Fruit fly (Drosophila melanogaster): ENCODE data around the gene Npc2h.
A peak's percentile ranks its signal among the peaks of the same experiment; 100 is the strongest.

Gene Npc2h

dm6 chr3R:30722374-30722773 lies 23.7 kb downstream of the Npc2h start (continued):
- TF ChIP-seq cas (GFP tag; IDR thresholded peaks at IDR 0.05), result no peak
- no peak for TF ChIP-seq psq (GFP tag; optimal IDR thresholded peaks at IDR 0.05)
- TF ChIP-seq ind (GFP tag; optimal IDR thresholded peaks at IDR 0.05), result no peak
- TF ChIP-seq CG11504 (tag; optimal IDR thresholded peaks at IDR 0.05), result peak; percentile 25
- TF ChIP-seq row (GFP tag; IDR thresholded peaks at IDR 0.05), result peak; percentile 33; the same call in 1 of the 3 replicates
- TF ChIP-seq Atf3 (GFP tag; optimal IDR thresholded peaks at IDR 0.05), result no peak
- no peak for TF ChIP-seq MESR4 (GFP tag; optimal IDR thresholded peaks at IDR 0.05)
- no peak for TF ChIP-seq CG6254 (GFP tag; optimal IDR thresholded peaks at IDR 0.05)
- no peak for TF ChIP-seq PHDP (tag; optimal IDR thresholded peaks at IDR 0.05)
- TF ChIP-seq cg (GFP tag; optimal IDR thresholded peaks at IDR 0.05), result no peak
- TF ChIP-seq H2.0 (GFP tag; IDR thresholded peaks at IDR 0.05), result 0 out of 2 replicates have a peak, but pooled peaks have one; percentile 8
- TF ChIP-seq Chrac-16 (GFP tag; optimal IDR thresholded peaks at IDR 0.05), result no peak
- no peak for TF ChIP-seq CG3847 (GFP tag; IDR thresholded peaks at IDR 0.05)
- TF ChIP-seq dmrt99B (tag; optimal IDR thresholded peaks at IDR 0.05), result peak; percentile 9
- no peak for TF ChIP-seq chif (GFP tag; optimal IDR thresholded peaks at IDR 0.05)
- TF ChIP-seq Adf1 (GFP tag; IDR thresholded peaks at IDR 0.05), result no peak
- peak; percentile 21; the same call in 1 of the 2 replicates for TF ChIP-seq Ptx1 (GFP tag; IDR thresholded peaks at IDR 0.05)
- TF ChIP-seq Hr3 (GFP tag; optimal IDR thresholded peaks at IDR 0.05), result no peak
- TF ChIP-seq CG17186 (GFP tag; optimal IDR thresholded peaks at IDR 0.05), result no peak
- TF ChIP-seq CG17802 (tag; optimal IDR thresholded peaks at IDR 0.05), result no peak
- TF ChIP-seq CG6813 (GFP tag; optimal IDR thresholded peaks at IDR 0.05), result no peak
- TF ChIP-seq p53 (GFP tag; optimal IDR thresholded peaks at IDR 0.05), result no peak
- TF ChIP-seq Ets65A (GFP tag), result peak; percentile 57
- no peak for TF ChIP-seq fu2 (GFP tag; optimal IDR thresholded peaks at IDR 0.05)
- no peak for TF ChIP-seq Oaz (GFP tag; IDR thresholded peaks at IDR 0.05)
- TF ChIP-seq HLH3B (GFP tag; IDR thresholded peaks at IDR 0.05), result no peak
- no peak for TF ChIP-seq CG13296 (GFP tag; optimal IDR thresholded peaks at IDR 0.05)
- no peak for TF ChIP-seq CG8281 (tag; optimal IDR thresholded peaks at IDR 0.05)
- TF ChIP-seq CG4424 (GFP tag; optimal IDR thresholded peaks at IDR 0.05), result no peak
- no peak for TF ChIP-seq esg (GFP tag; conservative IDR thresholded peaks at IDR 0.05)
- TF ChIP-seq CG10462 (GFP tag; optimal IDR thresholded peaks at IDR 0.05), result no peak

- 0 out of 2 replicates have a peak, but pooled peaks have one; percentile 21 for TF ChIP-seq CG17328 (GFP tag; IDR thresholded peaks at IDR 0.05)
- TF ChIP-seq CG10979 (tag; optimal IDR thresholded peaks at IDR 0.05), result peak; percentile 5
- peak; percentile 22; the same call in 1 of the 2 replicates for TF ChIP-seq Xrp1 (GFP tag; IDR thresholded peaks at IDR 0.05)
- peak in 1 of 2 experiments; percentile 4 for TF ChIP-seq bsh (GFP tag; optimal IDR thresholded peaks at IDR 0.05)
- TF ChIP-seq sens (GFP tag), result peak; percentile 58
- TF ChIP-seq Rx (GFP tag; IDR thresholded peaks at IDR 0.05), result no peak
- TF ChIP-seq CG2712 (tag; optimal IDR thresholded peaks at IDR 0.05), result peak; percentile 6
- TF ChIP-seq Ets65A (GFP tag), result peak; percentile 92
- TF ChIP-seq dmrt11E (tag; optimal IDR thresholded peaks at IDR 0.05), result peak; percentile 27
- TF ChIP-seq CG33213 (GFP tag; optimal IDR thresholded peaks at IDR 0.05), result no peak
- peak; percentile 6 for TF ChIP-seq nmo (GFP tag; optimal IDR thresholded peaks at IDR 0.05)
- peak; percentile 6 for TF ChIP-seq gem (tag; optimal IDR thresholded peaks at IDR 0.05)
- no peak for TF ChIP-seq CG13123 (GFP tag; optimal IDR thresholded peaks at IDR 0.05)
- no peak for TF ChIP-seq oc (tag; optimal IDR thresholded peaks at IDR 0.05)
These were observed 24.8 kb downstream of the Npc2h start for dm6 chr3R:30721215-30721862.

Data from whole organism, embryonic.